Fruit fly (Drosophila melanogaster): Measurements from ENCODE around the gene CG43739.
A peak's percentile ranks its signal among the peaks of the same experiment; 100 is the strongest.

The CG43739 gene

dm6 chr2L:20822489-20823195, 96.1 kb downstream of the CG43739 start, which contains the start of gene CG9331 (continued):
- TF ChIP-seq CG10267 (tag; optimal IDR thresholded peaks at IDR 0.05) (no peak), Kr (GFP tag; optimal IDR thresholded peaks at IDR 0.05) (no peak), Vsx1 (GFP tag; optimal IDR thresholded peaks at IDR 0.05) (peak; percentile 71), kni (GFP tag; optimal IDR thresholded peaks at IDR 0.05) (peak; percentile 86), Hr51 (GFP tag; optimal IDR thresholded peaks at IDR 0.05) (no peak), stc (GFP tag; IDR thresholded peaks at IDR 0.05) (0 out of 2 replicates have a peak, but pooled peaks have one; percentile 12), sqz (GFP tag; optimal IDR thresholded peaks at IDR 0.05) (no peak), Fer1 (GFP tag; optimal IDR thresholded peaks at IDR 0.05) (no peak), CG16813 (GFP tag; IDR thresholded peaks at IDR 0.05; ENCODE audit: partially characterized antibody) (peak; percentile 40; the same call in 1 of the 3 replicates), Sox102F (GFP tag; optimal IDR thresholded peaks at IDR 0.05) (peak; percentile 0), sd (tag; optimal IDR thresholded peaks at IDR 0.05) (peak; percentile 99), MBD-R2 (GFP tag; IDR thresholded peaks at IDR 0.05) (peak; percentile 24; the same call in 1 of the 2 replicates), Drgx (GFP tag; IDR thresholded peaks at IDR 0.05) (peak; percentile 28; the same call in 1 of the 2 replicates), CG17359 (tag; optimal IDR thresholded peaks at IDR 0.05) (no peak), chn (GFP tag; optimal IDR thresholded peaks at IDR 0.05) (peak; percentile 21), dm (GFP tag; optimal IDR thresholded peaks at IDR 0.05) (peak; percentile 3), otp (GFP tag; IDR thresholded peaks at IDR 0.05) (0 out of 3 replicates have a peak, but pooled peaks have one; percentile 30), al (GFP tag; IDR thresholded peaks at IDR 0.05) (no peak), CG8290 (GFP tag; optimal IDR thresholded peaks at IDR 0.05) (no peak), CG8290 (tag; optimal IDR thresholded peaks at IDR 0.05) (peak in 1 of 2 experiments; percentile 29), D (optimal IDR thresholded peaks at IDR 0.05) (peak; percentile 5), D (GFP tag; optimal IDR thresholded peaks at IDR 0.05) (no peak), CG10274 (GFP tag; optimal IDR thresholded peaks at IDR 0.05) (no peak), CG6813 (GFP tag; optimal IDR thresholded peaks at IDR 0.05) (peak; percentile 38), CG10959 (GFP tag; IDR thresholded peaks at IDR 0.05) (no peak), kay (GFP tag; optimal IDR thresholded peaks at IDR 0.05) (peak; percentile 47), rib (GFP tag; IDR thresholded peaks at IDR 0.05) (no peak), zen (tag; optimal IDR thresholded peaks at IDR 0.05) (peak; percentile 70), shn (GFP tag; optimal IDR thresholded peaks at IDR 0.05) (peak; percentile 24), ato (GFP tag; IDR thresholded peaks at IDR 0.05; ENCODE audit: partially characterized antibody) (peak; percentile 59; the same call in 1 of the 2 replicates), abd-A (tag; optimal IDR thresholded peaks at IDR 0.05) (peak; percentile 92), CG1602 (GFP tag; optimal IDR thresholded peaks at IDR 0.05) (no peak), chinmo (GFP tag; IDR thresholded peaks at IDR 0.05; ENCODE audit: partially characterized antibody) (peak; percentile 77; the same call in 2 of the 4 replicates), vnd (GFP tag; IDR thresholded peaks at IDR 0.05; ENCODE audit: partially characterized antibody) (peak; percentile 56; the same call in 1 of the 3 replicates), CG34422 (GFP tag; IDR thresholded peaks at IDR 0.05) (peak; percentile 71; the same call in 2 of the 3 replicates), CG17829 (tag; optimal IDR thresholded peaks at IDR 0.05) (peak; percentile 87), mld (GFP tag; IDR thresholded peaks at IDR 0.05; ENCODE audit: partially characterized antibody) (0 out of 3 replicates have a peak, but pooled peaks have one; percentile 47), so (GFP tag; IDR thresholded peaks at IDR 0.05) (peak; percentile 72; the same call in 1 of the 3 replicates), bbx (GFP tag; IDR thresholded peaks at IDR 0.05; ENCODE audit: partially characterized antibody) (peak; percentile 75; the same call in 1 of the 2 replicates), CG17912 (GFP tag; optimal IDR thresholded peaks at IDR 0.05) (peak; percentile 51), Bteb2 (GFP tag; optimal IDR thresholded peaks at IDR 0.05) (no peak), Trl (optimal IDR thresholded peaks at IDR 0.05) (peak; percentile 55 to 66), Trl (GFP tag; optimal IDR thresholded peaks at IDR 0.05) (no peak), CG16815 (GFP tag; optimal IDR thresholded peaks at IDR 0.05) (no peak), sna (GFP tag; IDR thresholded peaks at IDR 0.05; ENCODE audit: partially characterized antibody) (peak; percentile 54; the same call in 1 of the 2 replicates), MESR4 (GFP tag; optimal IDR thresholded peaks at IDR 0.05) (no peak), CG9932 (GFP tag; IDR thresholded peaks at IDR 0.05) (peak; percentile 20; the same call in 1 of the 2 replicates), CG9437 (GFP tag; optimal IDR thresholded peaks at IDR 0.05) (peak; percentile 45)
